Worm (Caenorhabditis elegans) whole organism, L3 larva: ENCODE data around the gene moc-6.

Experiments
- R02D3.7 ChIP-seq: fragments of 150-350 bp; optimal IDR thresholded peaks from 2 replicates; lab custom pipeline; 2014; ENCODE audit warnings: missing biosample characterization, missing genetic modification characterization
- ZK546.5 ChIP-seq: sonication (generic microtip); optimal IDR thresholded peaks from 2 replicates; lab custom pipeline; 2017; ENCODE audit warnings: missing biosample characterization, missing genetic modification characterization
- aly-2 ChIP-seq: fragments of 150-350 bp; optimal IDR thresholded peaks from 2 replicates; lab custom pipeline; 2014; ENCODE audit warnings: missing biosample characterization, missing genetic modification characterization
- ama-1 ChIP-seq: fragments of 150-350 bp; optimal IDR thresholded peaks from 2 replicates; lab custom pipeline; 2018
- ceh-16 ChIP-seq: sonication (generic microtip); optimal IDR thresholded peaks from 2 replicates; lab custom pipeline; 2017; ENCODE audit warnings: missing biosample characterization, missing genetic modification characterization
- ceh-28 ChIP-seq: fragments of 150-350 bp; optimal IDR thresholded peaks from 2 replicates; lab custom pipeline; 2014; ENCODE audit warnings: missing biosample characterization, missing genetic modification reagents, missing genetic modification characterization
- ceh-9 ChIP-seq: sonication (generic microtip); optimal IDR thresholded peaks from 2 replicates; lab custom pipeline; 2018; ENCODE audit warnings: missing biosample characterization, missing genetic modification characterization
- daf-12 ChIP-seq: fragments of 150-350 bp; optimal IDR thresholded peaks from 2 replicates; lab custom pipeline; 2014; ENCODE audit warnings: missing biosample characterization, missing genetic modification reagents, missing genetic modification characterization
- egl-27 ChIP-seq: sonication (generic microtip); optimal IDR thresholded peaks from 4 replicates; lab custom pipeline; 2017; ENCODE audit warnings: missing biosample characterization, missing genetic modification reagents, missing genetic modification characterization
- egl-5 ChIP-seq: fragments of 150-350 bp; optimal IDR thresholded peaks from 2 replicates; lab custom pipeline; 2017; ENCODE audit warnings: missing biosample characterization, missing genetic modification reagents, missing genetic modification characterization, inconsistent platforms
- elt-2 ChIP-seq: sonication (generic microtip); optimal IDR thresholded peaks from 2 replicates; lab custom pipeline; 2016; ENCODE audit warnings: missing genetic modification reagents, mild to moderate bottlenecking, missing genetic modification characterization, missing compliant biosample characterization
- elt-3 ChIP-seq, 3 experiments: fragments of 150-350 bp in 1 of 3; sonication (generic microtip) in 2 of 3; optimal IDR thresholded peaks; 2 replicates in 2 of 3; 4 replicates in 1 of 3; lab custom pipeline; 2014 to 2017; ENCODE audit warnings: missing biosample characterization in 3 of 3, missing genetic modification characterization in 3 of 3
- fkh-10 ChIP-seq: sonication (generic microtip); optimal IDR thresholded peaks from 2 replicates; lab custom pipeline; 2017; ENCODE audit warnings: missing biosample characterization, missing genetic modification reagents, missing genetic modification characterization
- fos-1 ChIP-seq: fragments of 150-350 bp; optimal IDR thresholded peaks from 2 replicates; lab custom pipeline; 2014; ENCODE audit warnings: missing biosample characterization, missing genetic modification characterization
- hmg-11 ChIP-seq: sonication (generic microtip); optimal IDR thresholded peaks from 2 replicates; lab custom pipeline; 2016; ENCODE audit warnings: missing genetic modification characterization, missing compliant biosample characterization
- lin-15B ChIP-seq: fragments of 150-350 bp; optimal IDR thresholded peaks from 2 replicates; lab custom pipeline; 2014; ENCODE audit warnings: missing biosample characterization, missing genetic modification characterization
- lin-39 ChIP-seq: fragments of 150-350 bp; optimal IDR thresholded peaks from 2 replicates; lab custom pipeline; 2018; ENCODE audit warnings: missing biosample characterization, missing genetic modification reagents, missing genetic modification characterization
- lsy-12 ChIP-seq: sonication (generic microtip); optimal IDR thresholded peaks from 2 replicates; lab custom pipeline; 2016; ENCODE audit warnings: mild to moderate bottlenecking, missing genetic modification characterization, missing compliant biosample characterization
- mdl-1 ChIP-seq: fragments of 150-350 bp; optimal IDR thresholded peaks from 2 replicates; lab custom pipeline; 2014; ENCODE audit warnings: missing biosample characterization, missing genetic modification characterization
- mml-1 ChIP-seq: fragments of 150-350 bp; sonication (generic microtip); optimal IDR thresholded peaks from 3 replicates; lab custom pipeline; 2014; ENCODE audit warnings: missing biosample characterization, missing genetic modification characterization
- nfya-1 ChIP-seq: sonication (generic microtip); optimal IDR thresholded peaks from 2 replicates; lab custom pipeline; 2017; ENCODE audit warnings: missing genetic modification characterization, mild to moderate bottlenecking, missing compliant biosample characterization, antibody characterized with exemption, moderate library complexity; ENCODE audit not compliant: insufficient read depth
- nhr-11 ChIP-seq: fragments of 150-350 bp; optimal IDR thresholded peaks from 2 replicates; lab custom pipeline; 2014; ENCODE audit warnings: missing biosample characterization, missing genetic modification characterization
- nhr-12 ChIP-seq: fragments of 150-350 bp; optimal IDR thresholded peaks from 2 replicates; lab custom pipeline; 2014; ENCODE audit warnings: missing biosample characterization, missing genetic modification characterization
- nhr-23 ChIP-seq: fragments of 150-350 bp; optimal IDR thresholded peaks from 2 replicates; lab custom pipeline; 2014; ENCODE audit warnings: missing biosample characterization, missing genetic modification reagents, missing genetic modification characterization
- nhr-237 ChIP-seq: fragments of 150-350 bp; optimal IDR thresholded peaks from 2 replicates; lab custom pipeline; 2014; ENCODE audit warnings: missing biosample characterization, missing genetic modification characterization
- nhr-25 ChIP-seq: sonication (generic microtip); optimal IDR thresholded peaks from 2 replicates; lab custom pipeline; 2017; ENCODE audit warnings: missing biosample characterization, missing genetic modification characterization
- nhr-43 ChIP-seq: sonication (generic microtip); optimal IDR thresholded peaks from 2 replicates; lab custom pipeline; 2016; ENCODE audit warnings: mild to moderate bottlenecking, missing genetic modification characterization, missing compliant biosample characterization; ENCODE audit not compliant: poor library complexity, severe bottlenecking
- nhr-67 ChIP-seq: fragments of 150-350 bp; optimal IDR thresholded peaks from 2 replicates; lab custom pipeline; 2014; ENCODE audit warnings: missing biosample characterization, missing genetic modification characterization
- nhr-76 ChIP-seq: fragments of 150-350 bp; sonication (generic microtip); optimal IDR thresholded peaks from 5 replicates; lab custom pipeline; 2014; ENCODE audit warnings: missing biosample characterization, missing genetic modification characterization
- nhr-77 ChIP-seq: fragments of 150-350 bp; optimal IDR thresholded peaks from 2 replicates; lab custom pipeline; 2014; ENCODE audit warnings: missing biosample characterization, missing genetic modification characterization
- pqm-1 ChIP-seq: fragments of 150-350 bp; optimal IDR thresholded peaks from 2 replicates; lab custom pipeline; 2017; ENCODE audit warnings: missing biosample characterization, missing genetic modification characterization, inconsistent platforms
- sea-2 ChIP-seq: fragments of 150-350 bp; sonication (generic microtip); optimal IDR thresholded peaks from 4 replicates; lab custom pipeline; 2014; ENCODE audit warnings: missing biosample characterization, missing genetic modification reagents, missing genetic modification characterization
- tbx-2 ChIP-seq: sonication (generic microtip); optimal IDR thresholded peaks from 2 replicates; lab custom pipeline; 2016; ENCODE audit warnings: mild to moderate bottlenecking, missing genetic modification characterization, missing compliant biosample characterization
- unc-39 ChIP-seq: sonication (generic microtip); optimal IDR thresholded peaks from 4 replicates; lab custom pipeline; 2017; ENCODE audit warnings: missing biosample characterization, missing genetic modification characterization
- unc-62 ChIP-seq: fragments of 150-350 bp; sonication (generic microtip); optimal IDR thresholded peaks from 4 replicates; lab custom pipeline; 2014; ENCODE audit warnings: missing biosample characterization, missing genetic modification reagents, missing genetic modification characterization
- ztf-11 ChIP-seq: fragments of 150-350 bp; optimal IDR thresholded peaks from 2 replicates; lab custom pipeline; 2014; ENCODE audit warnings: missing biosample characterization, missing genetic modification characterization
- ztf-4 ChIP-seq: fragments of 150-350 bp; optimal IDR thresholded peaks from 2 replicates; lab custom pipeline; 2014; ENCODE audit warnings: missing biosample characterization, missing genetic modification characterization

The moc-6 gene

DNA sequence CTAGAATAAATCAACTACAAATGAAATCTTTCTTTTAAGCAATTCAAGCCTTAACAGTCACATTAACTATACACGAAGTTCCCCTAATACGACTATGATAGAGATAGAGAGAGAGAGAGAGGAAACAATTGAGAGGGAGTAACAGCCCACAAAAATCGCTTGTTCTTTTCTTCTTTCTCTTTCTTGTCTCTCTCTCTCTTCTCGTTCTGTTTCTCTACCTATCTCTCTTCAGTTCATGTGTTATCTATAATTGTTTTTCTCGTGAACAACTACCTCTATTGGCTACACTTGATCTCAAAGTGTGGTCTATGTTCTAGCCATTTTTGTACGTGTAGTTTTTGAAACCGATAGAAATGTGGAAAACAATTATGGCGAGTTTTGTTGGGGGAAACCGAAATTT, 6.9 kb downstream of the moc-6 start (continued):
- TF ChIP-seq nhr-237 (tag; lab: Kevin White, UChicago): no peak
- TF ChIP-seq mdl-1 (tag; lab: Kevin White, UChicago): no peak
- TF ChIP-seq sea-2 (GFP tag; lab: Kevin White, UChicago): no peak
- TF ChIP-seq R02D3.7: no peak
- no peak for TF ChIP-seq tbx-2 (tag; lab: Kevin White, UChicago)
- TF ChIP-seq nhr-11 (tag; lab: Kevin White, UChicago): no peak
- no peak for TF ChIP-seq ZK546.5 (tag; lab: Kevin White, UChicago)
- peak; percentile 12 for TF ChIP-seq lin-15B
- peak; percentile 44 for TF ChIP-seq nhr-23 (tag; lab: Kevin White, UChicago)
- no peak for TF ChIP-seq nhr-76 (tag; lab: Kevin White, UChicago)
- no peak for TF ChIP-seq daf-12
- no peak for TF ChIP-seq ceh-9 (tag; lab: Kevin White, UChicago)
- TF ChIP-seq unc-62 (GFP tag; lab: Kevin White, UChicago): no peak
- TF ChIP-seq nhr-25 (tag; lab: Kevin White, UChicago): peak; percentile 81
- no peak for TF ChIP-seq ztf-11 (tag; lab: Kevin White, UChicago)
- no peak for TF ChIP-seq ama-1 (lab: Kevin White, UChicago)
- TF ChIP-seq aly-2 (tag; lab: Kevin White, UChicago): no peak
- no peak for TF ChIP-seq mml-1 (tag; lab: Kevin White, UChicago)
- TF ChIP-seq elt-3 (tag; optimal IDR thresholded peaks at IDR 0.05; lab: Kevin White, UChicago): peak in 1 of 3 experiments; percentile 20
- TF ChIP-seq nhr-12 (tag; lab: Kevin White, UChicago): no peak
- TF ChIP-seq lsy-12 (tag; lab: Kevin White, UChicago): peak; percentile 48
- TF ChIP-seq hmg-11: peak; percentile 29
- peak; percentile 60 for TF ChIP-seq ceh-28 (tag; lab: Kevin White, UChicago)
- no peak for TF ChIP-seq nhr-67 (tag; lab: Kevin White, UChicago)

DNA sequence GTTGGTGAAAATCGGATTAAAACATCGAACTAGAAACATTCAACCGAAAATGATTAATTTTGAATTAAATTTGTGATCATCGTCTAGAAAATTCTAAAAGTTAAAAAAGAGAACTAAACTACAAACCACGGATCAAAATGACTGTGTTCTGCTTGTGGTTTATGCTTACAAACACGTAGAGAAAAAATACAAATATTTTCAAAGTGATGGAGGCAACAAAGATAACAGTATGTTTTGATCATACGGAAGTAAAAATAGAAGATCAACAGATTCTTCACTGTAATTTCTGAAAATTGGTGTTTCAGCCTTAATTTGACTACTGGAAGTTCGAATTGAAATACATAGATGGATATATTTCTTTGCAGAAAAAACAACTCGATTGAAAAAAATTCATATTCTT, 7.5 kb downstream of the moc-6 start:
- TF ChIP-seq nhr-237 (tag; lab: Kevin White, UChicago) (no peak), fkh-10 (no peak), egl-27 (tag; lab: Kevin White, UChicago) (no peak), nhr-76 (tag; lab: Kevin White, UChicago) (no peak), lsy-12 (tag; lab: Kevin White, UChicago) (no peak), ZK546.5 (tag; lab: Kevin White, UChicago) (no peak), ztf-11 (tag; lab: Kevin White, UChicago) (no peak), lin-39 (tag; lab: Kevin White, UChicago) (no peak), nhr-77 (tag; lab: Kevin White, UChicago) (no peak), ztf-4 (tag; lab: Kevin White, UChicago) (no peak), aly-2 (tag; lab: Kevin White, UChicago) (no peak), ama-1 (lab: Kevin White, UChicago) (no peak), fos-1 (no peak), egl-5 (tag; lab: Kevin White, UChicago) (no peak)

DNA sequence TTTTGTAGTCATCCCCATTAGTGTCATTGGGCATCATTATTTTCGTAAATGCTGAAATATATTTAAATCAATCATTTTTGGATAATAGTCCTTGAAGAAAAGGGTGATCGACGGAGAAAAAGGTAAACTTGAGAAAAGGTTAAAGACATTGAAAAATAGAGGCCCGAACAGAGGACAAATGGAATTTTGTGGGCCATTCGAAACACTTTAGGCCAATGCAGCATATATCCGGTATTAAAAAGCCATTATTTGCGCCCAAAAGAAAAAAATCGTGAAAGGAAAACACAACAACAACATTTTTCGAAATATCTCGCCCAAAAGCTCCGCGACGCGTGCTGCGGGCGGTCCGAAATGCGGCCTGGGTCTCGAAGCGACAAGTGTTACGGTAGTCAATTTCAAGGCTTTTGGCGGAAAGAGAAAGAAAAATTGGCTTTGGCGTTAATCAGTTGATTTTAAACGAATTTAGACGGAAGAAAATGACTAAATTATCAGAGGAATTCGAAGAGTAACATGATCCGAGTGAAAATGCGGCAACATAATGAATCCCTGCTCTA, 11.1 kb downstream of the moc-6 start, which contains the start of gene morc-1:
Gene morc-1, minus strand, starts transcription at position 51 of the 554 bp plus-strand sequence.
- TF ChIP-seq nhr-43 (tag; lab: Kevin White, UChicago): no peak
- no peak for TF ChIP-seq nhr-76 (tag; lab: Kevin White, UChicago)
- TF ChIP-seq fos-1: no peak
- TF ChIP-seq ceh-16 (tag; lab: Kevin White, UChicago): no peak
- TF ChIP-seq nhr-23 (tag; lab: Kevin White, UChicago): no peak
- no peak for TF ChIP-seq pqm-1 (tag; lab: Kevin White, UChicago)
- no peak for TF ChIP-seq nhr-12 (tag; lab: Kevin White, UChicago)
- TF ChIP-seq nhr-237 (tag; lab: Kevin White, UChicago): no peak
- TF ChIP-seq elt-2 (tag; lab: Kevin White, UChicago): no peak
- TF ChIP-seq ceh-28 (tag; lab: Kevin White, UChicago): no peak
- no peak for TF ChIP-seq fkh-10
- no peak for TF ChIP-seq ama-1 (lab: Kevin White, UChicago)
- TF ChIP-seq lin-39 (tag; lab: Kevin White, UChicago): no peak
- no peak for TF ChIP-seq unc-39 (tag; lab: Kevin White, UChicago)
- no peak for TF ChIP-seq nfya-1 (tag; lab: Kevin White, UChicago)
